Fruit fly (Drosophila melanogaster): Measurements from ENCODE around the gene ver.

Gene ver

dm6 chr3L:12564979-12565378 is 41.2 kb downstream of the ver start:
- TF ChIP-seq CG17806 (tag; optimal IDR thresholded peaks at IDR 0.05), result no peak
- TF ChIP-seq Snoo (tag; optimal IDR thresholded peaks at IDR 0.05), result no peak
- no peak for TF ChIP-seq CG9948 (tag; optimal IDR thresholded peaks at IDR 0.05)
- TF ChIP-seq CG8159 (tag; optimal IDR thresholded peaks at IDR 0.05), result no peak
- no peak for TF ChIP-seq CG13204 (GFP tag; optimal IDR thresholded peaks at IDR 0.05)
- TF ChIP-seq gl (tag; optimal IDR thresholded peaks at IDR 0.05), result no peak
- TF ChIP-seq CG14655 (GFP tag; optimal IDR thresholded peaks at IDR 0.05), result no peak
- no peak for TF ChIP-seq rn (GFP tag; IDR thresholded peaks at IDR 0.05)
- TF ChIP-seq D1 (tag; optimal IDR thresholded peaks at IDR 0.05), result no peak
- no peak for TF ChIP-seq CG8301 (tag; optimal IDR thresholded peaks at IDR 0.05)
- TF ChIP-seq CG4496 (GFP tag; IDR thresholded peaks at IDR 0.05), result no peak
- no peak for TF ChIP-seq CG34367 (tag; optimal IDR thresholded peaks at IDR 0.05)
- no peak for TF ChIP-seq Pif1A (GFP tag; optimal IDR thresholded peaks at IDR 0.05)
- TF ChIP-seq CG12605 (GFP tag; IDR thresholded peaks at IDR 0.05), result no peak
- TF ChIP-seq CG10348 (GFP tag; IDR thresholded peaks at IDR 0.05), result no peak
- TF ChIP-seq CG32121 (GFP tag; IDR thresholded peaks at IDR 0.05), result no peak
- no peak for TF ChIP-seq EcR (GFP tag; optimal IDR thresholded peaks at IDR 0.05)
- no peak for TF ChIP-seq fd96Ca (GFP tag; IDR thresholded peaks at IDR 0.05)
- no peak for TF ChIP-seq CG15710 (tag; optimal IDR thresholded peaks at IDR 0.05)

dm6 chr3L:12565422-12565821 is 41.6 kb downstream of the ver start:
- no peak for TF ChIP-seq CG4496 (GFP tag; IDR thresholded peaks at IDR 0.05)
- TF ChIP-seq rn (GFP tag; IDR thresholded peaks at IDR 0.05), result no peak
- TF ChIP-seq CG14655 (GFP tag; optimal IDR thresholded peaks at IDR 0.05), result no peak
- TF ChIP-seq Pif1A (GFP tag; optimal IDR thresholded peaks at IDR 0.05), result no peak
- TF ChIP-seq fd96Ca (GFP tag; IDR thresholded peaks at IDR 0.05), result no peak
- no peak for TF ChIP-seq CG8301 (tag; optimal IDR thresholded peaks at IDR 0.05)
- TF ChIP-seq D1 (tag; optimal IDR thresholded peaks at IDR 0.05), result no peak
- TF ChIP-seq Pif1B (GFP tag; optimal IDR thresholded peaks at IDR 0.05), result no peak
- no peak for TF ChIP-seq EcR (GFP tag; optimal IDR thresholded peaks at IDR 0.05)
- TF ChIP-seq CG8159 (tag; optimal IDR thresholded peaks at IDR 0.05), result no peak
- no peak for TF ChIP-seq Snoo (tag; optimal IDR thresholded peaks at IDR 0.05)

dm6 chr3L:12566065-12566730 is 42.4 kb downstream of the ver start:
- TF ChIP-seq fd96Ca (GFP tag; IDR thresholded peaks at IDR 0.05) (no peak), Snoo (tag; optimal IDR thresholded peaks at IDR 0.05) (no peak), CG12605 (GFP tag; IDR thresholded peaks at IDR 0.05) (no peak), CG8301 (tag; optimal IDR thresholded peaks at IDR 0.05) (no peak), EcR (GFP tag; optimal IDR thresholded peaks at IDR 0.05) (no peak), CG17806 (tag; optimal IDR thresholded peaks at IDR 0.05) (no peak), gl (tag; optimal IDR thresholded peaks at IDR 0.05) (no peak), Pif1A (GFP tag; optimal IDR thresholded peaks at IDR 0.05) (no peak), rn (GFP tag; IDR thresholded peaks at IDR 0.05) (no peak), Pif1B (GFP tag; optimal IDR thresholded peaks at IDR 0.05) (no peak), CG32121 (GFP tag; IDR thresholded peaks at IDR 0.05) (no peak)

dm6 chr3L:12572366-12572765 is 48.6 kb downstream of the ver start, which contains the start of gene sowah:
Gene sowah (minus strand): TSS chr3L:12572542.
- no peak for TF ChIP-seq CG32121 (GFP tag; IDR thresholded peaks at IDR 0.05)
- peak; percentile 35 for TF ChIP-seq CG8159 (tag; optimal IDR thresholded peaks at IDR 0.05)
- TF ChIP-seq CG4496 (GFP tag; IDR thresholded peaks at IDR 0.05), result no peak
- TF ChIP-seq CG17806 (tag; optimal IDR thresholded peaks at IDR 0.05), result peak; percentile 8
- TF ChIP-seq Pif1A (GFP tag; optimal IDR thresholded peaks at IDR 0.05), result peak; percentile 1
- peak; percentile 59 for TF ChIP-seq CG15710 (tag; optimal IDR thresholded peaks at IDR 0.05)
- peak; percentile 41 for TF ChIP-seq Snoo (tag; optimal IDR thresholded peaks at IDR 0.05)
- TF ChIP-seq CG34367 (tag; optimal IDR thresholded peaks at IDR 0.05), result peak; percentile 19
- TF ChIP-seq CG10348 (GFP tag; IDR thresholded peaks at IDR 0.05), result no peak
- TF ChIP-seq D1 (tag; optimal IDR thresholded peaks at IDR 0.05), result peak; percentile 87
- TF ChIP-seq CG14655 (GFP tag; optimal IDR thresholded peaks at IDR 0.05), result peak; percentile 26

Measured in whole organism, pupa.